Fruit fly (Drosophila melanogaster): ENCODE data around the gene RnpS1.
A peak's percentile ranks its signal among the peaks of the same experiment; 100 is the strongest.

The RnpS1 gene

dm6 chr3R:9533181-9534124, 18.4 kb upstream of the RnpS1 start (continued):
- TF ChIP-seq Poxn (GFP tag; IDR thresholded peaks at IDR 0.05) (peak; percentile 75), CG3847 (GFP tag; IDR thresholded peaks at IDR 0.05) (peak; percentile 90), zf30C (GFP tag; optimal IDR thresholded peaks at IDR 0.05) (no peak), pb (GFP tag; optimal IDR thresholded peaks at IDR 0.05) (peak; percentile 91), vfl (GFP tag; optimal IDR thresholded peaks at IDR 0.05) (peak; percentile 94), ken (GFP tag; IDR thresholded peaks at IDR 0.05) (peak; percentile 78), luna (GFP tag; optimal IDR thresholded peaks at IDR 0.05) (peak; percentile 44), CG15269 (tag; optimal IDR thresholded peaks at IDR 0.05) (peak; percentile 97), maf-S (GFP tag; optimal IDR thresholded peaks at IDR 0.05) (peak; percentile 93), CG6683 (GFP tag; optimal IDR thresholded peaks at IDR 0.05) (peak; percentile 94), CG12219 (GFP tag; optimal IDR thresholded peaks at IDR 0.05) (peak; percentile 95), ftz-f1 (GFP tag; optimal IDR thresholded peaks at IDR 0.05) (peak; percentile 50), Lpt (GFP tag; optimal IDR thresholded peaks at IDR 0.05) (no peak), rib (GFP tag; IDR thresholded peaks at IDR 0.05) (no peak; the same call in 1 of the 2 replicates), CoRest (tag; optimal IDR thresholded peaks at IDR 0.05) (peak; percentile 98), en (GFP tag; optimal IDR thresholded peaks at IDR 0.05) (peak; percentile 91), Xrp1 (GFP tag; IDR thresholded peaks at IDR 0.05) (peak; percentile 85), CG17802 (tag; optimal IDR thresholded peaks at IDR 0.05) (peak; percentile 74), CG17186 (GFP tag; optimal IDR thresholded peaks at IDR 0.05) (peak; percentile 79), sd (tag; optimal IDR thresholded peaks at IDR 0.05) (peak; percentile 79), CG4328 (GFP tag; optimal IDR thresholded peaks at IDR 0.05) (peak; percentile 98), CG17829 (tag; optimal IDR thresholded peaks at IDR 0.05) (peak; percentile 96), CG8478 (optimal IDR thresholded peaks at IDR 0.05) (no peak), croc (GFP tag; conservative IDR thresholded peaks at IDR 0.05) (peak; percentile 85), NC2α (GFP tag; optimal IDR thresholded peaks at IDR 0.05) (peak; percentile 75), Usf (GFP tag; optimal IDR thresholded peaks at IDR 0.05) (peak; percentile 96), Eip74EF (GFP tag; optimal IDR thresholded peaks at IDR 0.05) (peak in 1 of 2 experiments; percentile 98), esg (GFP tag; conservative IDR thresholded peaks at IDR 0.05) (peak; percentile 90), scrt (GFP tag; optimal IDR thresholded peaks at IDR 0.05) (peak; percentile 92), Dip2 (GFP tag; IDR thresholded peaks at IDR 0.05) (peak; percentile 62; the same call in 1 of the 2 replicates), CG12299 (tag; optimal IDR thresholded peaks at IDR 0.05) (peak; percentile 93), Optix (GFP tag; IDR thresholded peaks at IDR 0.05) (peak; percentile 84), sc (optimal IDR thresholded peaks at IDR 0.05) (no peak), sc (GFP tag; optimal IDR thresholded peaks at IDR 0.05) (peak; percentile 94), Ets65A (GFP tag) (peak; percentile 98), CkIIα-i1 (GFP tag; IDR thresholded peaks at IDR 0.05) (0 out of 2 replicates have a peak, but pooled peaks have one; percentile 30), Bgb (GFP tag; IDR thresholded peaks at IDR 0.05; ENCODE audit: partially characterized antibody) (peak; percentile 23; the same call in 1 of the 2 replicates), al (GFP tag; IDR thresholded peaks at IDR 0.05) (peak; percentile 86), knrl (GFP tag; IDR thresholded peaks at IDR 0.05; ENCODE audit: partially characterized antibody) (peak; percentile 55; the same call in 2 of the 3 replicates), CG14014 (GFP tag; IDR thresholded peaks at IDR 0.05) (peak; percentile 89), CG11093 (GFP tag; IDR thresholded peaks at IDR 0.05) (peak; percentile 87), grn (GFP tag; optimal IDR thresholded peaks at IDR 0.05) (peak; percentile 38), CG7556 (GFP tag; optimal IDR thresholded peaks at IDR 0.05) (peak; percentile 99), CG11456 (GFP tag; IDR thresholded peaks at IDR 0.05) (peak; percentile 86), trem (tag; optimal IDR thresholded peaks at IDR 0.05) (peak; percentile 82), CG33557 (GFP tag; optimal IDR thresholded peaks at IDR 0.05) (peak; percentile 84), CG6689 (GFP tag; IDR thresholded peaks at IDR 0.05) (peak; percentile 94), HLH4C (GFP tag; IDR thresholded peaks at IDR 0.05; ENCODE audit: partially characterized antibody) (no peak), B-H2 (GFP tag; optimal IDR thresholded peaks at IDR 0.05) (peak; percentile 94)
